Worm (Caenorhabditis elegans) whole organism, late embryonic: ENCODE results near the gene R07B7.12.

Experiments used
- C08G9.2 ChIP-seq: sonication (generic microtip); optimal IDR thresholded peaks from 2 replicates; lab custom pipeline; 2016; ENCODE audit warnings: mild to moderate bottlenecking, missing genetic modification characterization, moderate library complexity, missing compliant biosample characterization
- F13H6.1 ChIP-seq: sonication (generic microtip); optimal IDR thresholded peaks from 2 replicates; lab custom pipeline; 2016; ENCODE audit warnings: missing genetic modification characterization, missing compliant biosample characterization
- ceh-14 ChIP-seq: sonication (generic microtip); optimal IDR thresholded peaks from 2 replicates; lab custom pipeline; 2016; ENCODE audit warnings: missing genotype, missing genetic modification characterization, missing compliant biosample characterization
- ceh-24 ChIP-seq: sonication (generic microtip); optimal IDR thresholded peaks from 2 replicates; lab custom pipeline; 2016; ENCODE audit warnings: mild to moderate bottlenecking, missing genetic modification characterization, missing compliant biosample characterization
- dve-1 ChIP-seq: sonication (generic microtip); optimal IDR thresholded peaks from 2 replicates; lab custom pipeline; 2017; ENCODE audit warnings: antibody characterized with exemption, mild to moderate bottlenecking, missing genetic modification characterization, missing compliant biosample characterization
- fax-1 ChIP-seq: sonication (generic microtip); optimal IDR thresholded peaks from 2 replicates; lab custom pipeline; 2016; ENCODE audit warnings: missing genotype, missing genetic modification characterization, missing compliant biosample characterization
- hlh-30 ChIP-seq: sonication (generic microtip); optimal IDR thresholded peaks from 2 replicates; lab custom pipeline; 2017; ENCODE audit warnings: antibody characterized with exemption, missing genetic modification characterization, missing compliant biosample characterization; ENCODE audit not compliant: insufficient read depth
- lim-6 ChIP-seq: sonication (generic microtip); optimal IDR thresholded peaks from 2 replicates; lab custom pipeline; 2016; ENCODE audit warnings: missing genetic modification characterization, missing compliant biosample characterization
- lin-11 ChIP-seq: fragments of 200-800 bp; sonication (Bioruptor generic); optimal IDR thresholded peaks from 2 replicates; lab custom pipeline; 2018; ENCODE audit warnings: mild to moderate bottlenecking, missing genetic modification characterization, missing compliant biosample characterization
- nhr-11 ChIP-seq: fragments of 150-350 bp; optimal IDR thresholded peaks from 2 replicates; lab custom pipeline; 2014; ENCODE audit warnings: missing biosample characterization, missing genetic modification characterization
- pha-4 ChIP-seq: fragments of 150-350 bp; optimal IDR thresholded peaks from 2 replicates; lab custom pipeline; 2018; ENCODE audit warnings: missing biosample characterization, missing genetic modification reagents, missing genetic modification characterization

ce11 chrV:12114693-12115092, 25.8 kb downstream of the R07B7.12 start, which contains the start of gene spin-1:
- no peak for TF ChIP-seq lin-11 (tag; lab: Kevin White, UChicago)
- no peak for TF ChIP-seq ceh-24 (tag; lab: Kevin White, UChicago)
- no peak for TF ChIP-seq F13H6.1 (tag; lab: Kevin White, UChicago)
- no peak for TF ChIP-seq ceh-14 (tag; lab: Kevin White, UChicago)
- TF ChIP-seq C08G9.2 (tag; lab: Kevin White, UChicago): no peak
- TF ChIP-seq fax-1: no peak
- TF ChIP-seq nhr-11 (tag; lab: Kevin White, UChicago): no peak
- no peak for TF ChIP-seq hlh-30
- no peak for TF ChIP-seq dve-1
- TF ChIP-seq pha-4 (tag; lab: Kevin White, UChicago): no peak
- no peak for TF ChIP-seq lim-6 (tag; lab: Kevin White, UChicago)
